Fruit fly (Drosophila melanogaster): ENCODE measurements around the gene CG13096.

DNA sequence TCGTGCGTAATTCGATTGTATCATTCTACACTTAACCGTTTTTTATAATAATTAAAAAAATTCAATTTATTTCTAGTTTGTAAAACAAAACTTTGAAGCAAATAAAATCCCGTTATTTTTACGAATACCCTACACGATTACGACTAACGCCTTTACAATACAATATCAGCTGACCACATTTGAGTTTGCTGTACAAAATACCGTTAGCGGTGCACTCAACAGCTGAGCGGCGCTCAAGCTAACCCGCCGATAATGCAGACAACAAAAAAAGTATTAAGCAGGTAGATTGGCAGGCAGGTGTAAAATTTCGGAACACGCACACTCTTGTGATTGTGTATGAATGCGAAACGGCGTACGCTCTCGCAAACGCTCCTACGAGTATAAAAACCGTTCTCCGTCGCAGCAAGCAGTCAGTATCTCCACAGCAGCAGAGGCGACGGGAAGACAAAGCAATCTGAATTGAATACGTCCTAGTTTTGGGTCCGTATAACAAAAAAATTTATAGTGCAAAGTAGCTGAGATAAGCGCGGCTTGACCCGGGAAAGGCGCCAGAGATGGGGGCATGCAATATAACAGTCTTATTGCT, 10.2 kb upstream of the CG13096 start, which contains the start of gene Acer:
- TF ChIP-seq CG8478 (optimal IDR thresholded peaks at IDR 0.05) (no peak), CTCF (optimal IDR thresholded peaks at IDR 0.05) (no peak)
